Fruit fly (Drosophila melanogaster) whole organism, embryonic: ENCODE data around the gene Rpp14a.

Experiments used
- Bgb ChIP-seq: fragments of 200-800 bp; sonication (Bioruptor generic); IDR thresholded peaks from 2 replicates; pipeline ENCODE4 v1.3.6; 2022; ENCODE audit warnings: missing biosample characterization, missing genetic modification characterization; ENCODE audit not compliant: partially characterized antibody
- CG10462 ChIP-seq: fragments of 200-800 bp; sonication (Bioruptor generic); optimal IDR thresholded peaks from 2 replicates; lab custom pipeline; 2016; ENCODE audit warnings: missing biosample characterization, missing genetic modification characterization
- CG12659 ChIP-seq: fragments of 200-800 bp; sonication (Bioruptor generic); optimal IDR thresholded peaks from 3 replicates; lab custom pipeline; 2017; ENCODE audit warnings: mild to moderate bottlenecking, missing biosample characterization, missing genetic modification reagents, missing genetic modification characterization
- CG14710 ChIP-seq: fragments of 200-800 bp; sonication (Bioruptor generic); optimal IDR thresholded peaks from 3 replicates; lab custom pipeline; 2019; ENCODE audit warnings: missing biosample characterization, mild to moderate bottlenecking, missing genetic modification characterization, moderate library complexity
- CG15073 ChIP-seq: fragments of 200-800 bp; sonication (Bioruptor generic); optimal IDR thresholded peaks from 2 replicates; lab custom pipeline; 2016; ENCODE audit warnings: missing biosample characterization, missing genetic modification characterization
- CG15479 ChIP-seq: fragments of 200-800 bp; sonication (Bioruptor generic); optimal IDR thresholded peaks from 3 replicates; lab custom pipeline; 2019; ENCODE audit warnings: missing biosample characterization, mild to moderate bottlenecking, missing genetic modification characterization, moderate library complexity
- CG1603 ChIP-seq: fragments of 200-800 bp; sonication (Bioruptor generic); optimal IDR thresholded peaks from 2 replicates; lab custom pipeline; 2019; ENCODE audit warnings: missing biosample characterization, mild to moderate bottlenecking, missing genetic modification characterization, moderate library complexity
- CG1832 ChIP-seq: fragments of 200-800 bp; sonication (Bioruptor generic); optimal IDR thresholded peaks from 2 replicates; lab custom pipeline; 2017; ENCODE audit warnings: missing biosample characterization, mild to moderate bottlenecking, missing genetic modification characterization, inconsistent platforms
- CG31441 ChIP-seq: fragments of 200-800 bp; sonication (Bioruptor generic); IDR thresholded peaks from 2 replicates; pipeline ENCODE4 v1.3.6; 2022; ENCODE audit warnings: missing biosample characterization, missing genetic modification characterization
- CG33557 ChIP-seq: fragments of 200-800 bp; sonication (Bioruptor generic); optimal IDR thresholded peaks from 2 replicates; lab custom pipeline; 2019; ENCODE audit warnings: missing biosample characterization, mild to moderate bottlenecking, missing genetic modification characterization, moderate library complexity
- CG43689 ChIP-seq: fragments of 200-800 bp; sonication (Bioruptor generic); IDR thresholded peaks from 2 replicates; pipeline ENCODE4 v1.3.6; 2022; ENCODE audit warnings: missing biosample characterization, missing genetic modification characterization
- CG5245 ChIP-seq: fragments of 200-800 bp; sonication (Bioruptor generic); optimal IDR thresholded peaks from 3 replicates; lab custom pipeline; 2016; ENCODE audit warnings: missing biosample characterization, missing genetic modification characterization
- CG6854 ChIP-seq: fragments of 200-800 bp; sonication (Bioruptor generic); optimal IDR thresholded peaks from 3 replicates; lab custom pipeline; 2017; ENCODE audit warnings: missing biosample characterization, mild to moderate bottlenecking, missing genetic modification characterization
- CG7372 ChIP-seq: fragments of 200-800 bp; sonication (Bioruptor generic); IDR thresholded peaks from 2 replicates; pipeline ENCODE4 v1.3.6; 2022; ENCODE audit warnings: missing biosample characterization, missing genetic modification characterization
- CG8089 ChIP-seq: fragments of 200-800 bp; sonication (Bioruptor generic); optimal IDR thresholded peaks from 3 replicates; lab custom pipeline; 2016; ENCODE audit warnings: missing biosample characterization, missing genetic modification characterization
- CG8290 ChIP-seq, 3 experiments: fragments of 200-800 bp; sonication (Bioruptor generic); optimal IDR thresholded peaks; 2 replicates each; lab custom pipeline; 2016 to 2019; ENCODE audit warnings: missing biosample characterization in 3 of 3, missing genetic modification characterization in 3 of 3, mild to moderate bottlenecking in 2 of 3, moderate library complexity in 1 of 3
- CHES-1-like ChIP-seq: fragments of 200-800 bp; sonication (Bioruptor generic); optimal IDR thresholded peaks from 2 replicates; lab custom pipeline; 2016; ENCODE audit warnings: missing biosample characterization, missing genetic modification characterization
- Elba2 ChIP-seq: fragments of 200-800 bp; sonication (Bioruptor generic); optimal IDR thresholded peaks from 3 replicates; lab custom pipeline; 2016; ENCODE audit warnings: missing biosample characterization, missing genetic modification characterization
- Ets65A ChIP-seq: fragments of 200-800 bp; sonication (Bioruptor generic); peaks from one replicate; lab custom pipeline; 2016; ENCODE audit warnings: missing biosample characterization, missing genetic modification characterization
- HLH3B ChIP-seq: fragments of 200-800 bp; sonication (Bioruptor generic); IDR thresholded peaks from 2 replicates; pipeline ENCODE4 v1.3.6; 2022; ENCODE audit warnings: missing biosample characterization, missing genetic modification characterization
- HLH54F ChIP-seq: fragments of 200-800 bp; sonication (Bioruptor generic); optimal IDR thresholded peaks from 3 replicates; lab custom pipeline; 2016; ENCODE audit warnings: missing biosample characterization, missing genetic modification characterization
- Lim3 ChIP-seq: fragments of 200-800 bp; sonication (Bioruptor generic); IDR thresholded peaks from 2 replicates; pipeline ENCODE4 v1.3.6; 2022; ENCODE audit warnings: missing biosample characterization, missing genetic modification characterization
- Mad ChIP-seq: fragments of 200-800 bp; sonication (Bioruptor generic); optimal IDR thresholded peaks from 2 replicates; lab custom pipeline; 2016; ENCODE audit warnings: missing biosample characterization, missing genetic modification characterization
- Max ChIP-seq: fragments of 200-800 bp; sonication (Bioruptor generic); optimal IDR thresholded peaks from 2 replicates; lab custom pipeline; 2016; ENCODE audit warnings: missing biosample characterization, mild to moderate bottlenecking, missing genetic modification characterization
- Mes4 ChIP-seq: fragments of 200-800 bp; sonication (Bioruptor generic); optimal IDR thresholded peaks from 2 replicates; lab custom pipeline; 2016; ENCODE audit warnings: missing biosample characterization, missing genetic modification characterization
- Xrp1 ChIP-seq: fragments of 200-800 bp; sonication (Bioruptor generic); IDR thresholded peaks from 2 replicates; pipeline ENCODE4 v1.3.6; 2022; ENCODE audit warnings: missing biosample characterization, missing genetic modification characterization
- YL-1 ChIP-seq: fragments of 200-800 bp; sonication (Bioruptor generic); optimal IDR thresholded peaks from 3 replicates; lab custom pipeline; 2017; ENCODE audit warnings: missing biosample characterization, mild to moderate bottlenecking, missing genetic modification characterization
- amos ChIP-seq: fragments of 200-800 bp; sonication (Bioruptor generic); IDR thresholded peaks from 2 replicates; pipeline ENCODE4 v1.3.6; 2022; ENCODE audit warnings: missing biosample characterization, missing genetic modification characterization; ENCODE audit not compliant: partially characterized antibody
- br ChIP-seq: fragments of >200 bp; optimal IDR thresholded peaks from 2 replicates; lab custom pipeline; 2017
- cato ChIP-seq: fragments of 200-800 bp; sonication (Bioruptor generic); optimal IDR thresholded peaks from 2 replicates; lab custom pipeline; 2016; ENCODE audit warnings: missing biosample characterization, missing genetic modification characterization, borderline replicate concordance
- ewg ChIP-seq: fragments of 200-800 bp; sonication (Bioruptor generic); optimal IDR thresholded peaks from 3 replicates; lab custom pipeline; 2017; ENCODE audit warnings: mild to moderate bottlenecking, missing biosample characterization, missing genetic modification reagents, missing genetic modification characterization
- eyg ChIP-seq: fragments of 200-800 bp; sonication (Bioruptor generic); optimal IDR thresholded peaks from 3 replicates; lab custom pipeline; 2016; ENCODE audit warnings: missing biosample characterization, missing genetic modification characterization
- ftz-f1 ChIP-seq: fragments of 200-800 bp; sonication (Bioruptor generic); optimal IDR thresholded peaks from 2 replicates; lab custom pipeline; 2016; ENCODE audit warnings: missing biosample characterization, missing genetic modification characterization
- gcm ChIP-seq: fragments of 200-800 bp; sonication (Bioruptor generic); optimal IDR thresholded peaks from 2 replicates; lab custom pipeline; 2019; ENCODE audit warnings: missing biosample characterization, mild to moderate bottlenecking, missing genetic modification characterization, moderate library complexity
- gsb-n ChIP-seq: fragments of 200-800 bp; sonication (Bioruptor generic); optimal IDR thresholded peaks from 3 replicates; lab custom pipeline; 2018; ENCODE audit warnings: missing biosample characterization, mild to moderate bottlenecking, missing genetic modification characterization
- inv ChIP-seq: fragments of 200-800 bp; sonication (Bioruptor generic); IDR thresholded peaks from 2 replicates; pipeline ENCODE4 v1.3.6; 2022; ENCODE audit warnings: missing biosample characterization, missing genetic modification characterization; ENCODE audit not compliant: partially characterized antibody
- kni ChIP-seq: fragments of 200-800 bp; sonication (Bioruptor generic); optimal IDR thresholded peaks from 3 replicates; lab custom pipeline; 2017; ENCODE audit warnings: mild to moderate bottlenecking, missing biosample characterization, missing genetic modification reagents, missing genetic modification characterization
- lbe ChIP-seq: fragments of 200-800 bp; sonication (Bioruptor generic); optimal IDR thresholded peaks from 2 replicates; lab custom pipeline; 2016; ENCODE audit warnings: missing biosample characterization, mild to moderate bottlenecking, missing genetic modification characterization
- lola ChIP-seq, 3 experiments: fragments of >200 bp in 2 of 3; fragments of 200-800 bp in 1 of 3; sonication (Bioruptor generic) in 1 of 3; optimal IDR thresholded peaks; 2 replicates each; lab custom pipeline; 2017 to 2019; ENCODE audit warnings: missing biosample characterization in 3 of 3, missing genetic modification characterization in 3 of 3, mild to moderate bottlenecking in 1 of 3, moderate library complexity in 1 of 3
- mirr ChIP-seq: fragments of 200-800 bp; sonication (Bioruptor generic); optimal IDR thresholded peaks from 3 replicates; lab custom pipeline; 2018; ENCODE audit warnings: missing biosample characterization, mild to moderate bottlenecking, missing genetic modification characterization
- nerfin-2 ChIP-seq: fragments of 200-800 bp; sonication (Bioruptor generic); IDR thresholded peaks from 2 replicates; pipeline ENCODE4 v1.3.6; 2022; ENCODE audit warnings: missing biosample characterization, missing genetic modification characterization; ENCODE audit not compliant: partially characterized antibody
- nom ChIP-seq: fragments of 200-800 bp; sonication (Bioruptor generic); optimal IDR thresholded peaks from 2 replicates; lab custom pipeline; 2017; ENCODE audit warnings: missing biosample characterization, missing genetic modification characterization, mild to moderate bottlenecking, moderate library complexity, missing genetic modification reagents
- org-1 ChIP-seq: fragments of 200-800 bp; sonication (Bioruptor generic); optimal IDR thresholded peaks from 2 replicates; lab custom pipeline; 2017; ENCODE audit warnings: missing biosample characterization, missing genetic modification characterization
- pfk ChIP-seq: fragments of 200-800 bp; sonication (Bioruptor generic); optimal IDR thresholded peaks from 2 replicates; lab custom pipeline; 2018; ENCODE audit warnings: missing biosample characterization, mild to moderate bottlenecking, missing genetic modification characterization, moderate library complexity
- ranshi ChIP-seq: fragments of 200-800 bp; sonication (Bioruptor generic); IDR thresholded peaks from 2 replicates; pipeline ENCODE4 v1.3.6; 2022; ENCODE audit warnings: missing biosample characterization, missing genetic modification characterization
- sim ChIP-seq: fragments of 200-800 bp; sonication (Bioruptor generic); IDR thresholded peaks from 2 replicates; pipeline ENCODE4 v1.3.6; 2022; ENCODE audit warnings: missing biosample characterization, missing genetic modification characterization
- slbo ChIP-seq: fragments of 200-800 bp; sonication (Bioruptor generic); IDR thresholded peaks from 2 replicates; pipeline ENCODE4 v1.3.6; 2022; ENCODE audit warnings: missing biosample characterization, missing genetic modification characterization
- slp2 ChIP-seq: fragments of 200-800 bp; sonication (Bioruptor generic); optimal IDR thresholded peaks from 2 replicates; lab custom pipeline; 2016; ENCODE audit warnings: missing biosample characterization, missing genetic modification characterization
- wor ChIP-seq: fragments of 200-800 bp; sonication (Bioruptor generic); IDR thresholded peaks from 2 replicates; pipeline ENCODE4 v1.3.6; 2022; ENCODE audit warnings: missing biosample characterization, missing genetic modification characterization
- zen2 ChIP-seq: fragments of 200-800 bp; sonication (Bioruptor generic); IDR thresholded peaks from 3 replicates; pipeline ENCODE4 v1.3.6; 2022; ENCODE audit warnings: missing biosample characterization, missing genetic modification characterization; ENCODE audit not compliant: partially characterized antibody

The Rpp14a gene

dm6 chr3R:30014977-30015514 lies 41.6 kb upstream of the Rpp14a start, which contains the start of gene CG7920 (continued):
- TF ChIP-seq CG8290 (GFP tag; optimal IDR thresholded peaks at IDR 0.05; lab: Kevin White, UChicago) (peak; percentile 2), CG8290 (tag; optimal IDR thresholded peaks at IDR 0.05; lab: Kevin White, UChicago) (peak in 1 of 2 experiments; percentile 46), Elba2 (GFP tag; lab: Kevin White, UChicago) (no peak), CG8089 (GFP tag; lab: Kevin White, UChicago) (no peak), CG1832 (GFP tag; lab: Kevin White, UChicago) (no peak), amos (GFP tag; lab: Robert Waterston, UW) (peak; percentile 81), CG1603 (tag; lab: Kevin White, UChicago) (peak; percentile 63), HLH54F (peak; percentile 9), gsb-n (tag; lab: Kevin White, UChicago) (no peak), cato (GFP tag; lab: Kevin White, UChicago) (no peak), CG12659 (GFP tag; lab: Kevin White, UChicago) (peak; percentile 64), ranshi (GFP tag; lab: Robert Waterston, UW) (no peak; the same call in 1 of the 2 replicates), slbo (GFP tag; lab: Robert Waterston, UW) (peak; percentile 22; the same call in 1 of the 2 replicates), CG43689 (no peak), CHES-1-like (peak; percentile 3), Bgb (GFP tag; lab: Robert Waterston, UW) (peak; percentile 79), Lim3 (GFP tag; lab: Robert Waterston, UW) (no peak), slp2 (no peak), gcm (GFP tag; lab: Kevin White, UChicago) (peak; percentile 4), pfk (GFP tag; lab: Kevin White, UChicago) (no peak), CG14710 (peak; percentile 39), ewg (GFP tag; lab: Kevin White, UChicago) (peak; percentile 3), org-1 (no peak), HLH3B (no peak), CG7372 (no peak), eyg (GFP tag; lab: Kevin White, UChicago) (peak; percentile 34), Ets65A (GFP tag; lab: Kevin White, UChicago) (no peak), CG10462 (GFP tag; lab: Kevin White, UChicago) (no peak), CG15073 (GFP tag; lab: Kevin White, UChicago) (no peak), Mes4 (GFP tag; lab: Kevin White, UChicago) (no peak), inv (GFP tag; lab: Robert Waterston, UW) (peak; percentile 46; the same call in 1 of the 2 replicates), CG6854 (GFP tag; lab: Kevin White, UChicago) (peak; percentile 43), CG33557 (no peak), sim (no peak), mirr (GFP tag; lab: Kevin White, UChicago) (peak; percentile 1), zen2 (GFP tag; lab: Robert Waterston, UW) (peak; percentile 44; the same call in 1 of the 3 replicates), YL-1 (peak; percentile 55), CG31441 (GFP tag; lab: Robert Waterston, UW) (0 out of 2 replicates have a peak, but pooled peaks have one; percentile 8), nom (peak; percentile 77), wor (no peak), Mad (GFP tag; lab: Kevin White, UChicago) (no peak), Xrp1 (GFP tag; lab: Robert Waterston, UW) (no peak), br (lab: Kevin White, UChicago) (no peak), nerfin-2 (GFP tag; lab: Robert Waterston, UW) (peak; percentile 55), CG5245 (no peak), lola (GFP tag; optimal IDR thresholded peaks at IDR 0.05; lab: Kevin White, UChicago) (no peak), Max (GFP tag; lab: Kevin White, UChicago) (no peak), CG15479 (no peak), kni (GFP tag; lab: Kevin White, UChicago) (no peak), lbe (GFP tag; lab: Kevin White, UChicago) (peak; percentile 55), ftz-f1 (GFP tag; lab: Kevin White, UChicago) (no peak)
